Fruit fly (Drosophila melanogaster): ENCODE results near the gene CG6023.

DNA sequence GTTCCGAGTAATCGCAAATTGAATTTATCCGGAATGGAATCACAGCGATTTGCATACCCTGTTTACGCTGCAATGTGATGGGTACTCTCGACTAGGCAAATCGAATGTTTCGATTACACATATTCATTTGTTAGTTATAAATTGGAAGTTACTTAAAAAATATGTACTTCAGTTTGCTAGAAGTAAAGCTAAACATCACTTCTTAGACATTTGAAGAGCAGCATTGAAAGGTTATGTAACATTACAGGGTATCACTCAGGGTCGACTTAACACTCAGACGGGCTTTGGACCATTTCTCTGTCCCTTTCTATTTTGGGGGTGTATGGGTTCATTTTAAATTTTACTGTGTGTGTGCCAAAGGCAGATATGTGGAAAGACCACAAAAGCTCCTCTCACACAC, 20.0 kb upstream of the CG6023 start:
- TF ChIP-seq CG8478 (optimal IDR thresholded peaks at IDR 0.05) (no peak), CTCF (optimal IDR thresholded peaks at IDR 0.05) (no peak)
